Fruit fly (Drosophila melanogaster) whole organism, embryonic: ENCODE measurements around the gene CG18180.

ENCODE experiments used
- Bteb2 ChIP-seq: fragments of 200-800 bp; sonication (Bioruptor generic); optimal IDR thresholded peaks from 2 replicates; lab custom pipeline; 2016; ENCODE audit warnings: missing biosample characterization, missing genetic modification characterization
- CG10267 ChIP-seq: fragments of 200-800 bp; sonication (Bioruptor generic); optimal IDR thresholded peaks from 2 replicates; lab custom pipeline; 2018; ENCODE audit warnings: missing biosample characterization, mild to moderate bottlenecking, missing genetic modification characterization, moderate library complexity
- CG10654 ChIP-seq: fragments of 200-800 bp; sonication (Bioruptor generic); optimal IDR thresholded peaks from 2 replicates; lab custom pipeline; 2016; ENCODE audit warnings: missing biosample characterization, missing genetic modification characterization
- CG11723 ChIP-seq: fragments of 200-800 bp; sonication (Bioruptor generic); optimal IDR thresholded peaks from 2 replicates; lab custom pipeline; 2017; ENCODE audit warnings: missing biosample characterization, mild to moderate bottlenecking, missing genetic modification characterization
- CG12155 ChIP-seq: fragments of 200-800 bp; sonication (Bioruptor generic); optimal IDR thresholded peaks from 3 replicates; lab custom pipeline; 2016; ENCODE audit warnings: missing biosample characterization, missing genetic modification characterization
- CG12219 ChIP-seq: fragments of 200-800 bp; sonication (Bioruptor generic); optimal IDR thresholded peaks from 3 replicates; lab custom pipeline; 2018; ENCODE audit warnings: missing biosample characterization, mild to moderate bottlenecking, missing genetic modification characterization
- CG13775 ChIP-seq: fragments of 200-800 bp; sonication (Bioruptor generic); optimal IDR thresholded peaks from 3 replicates; lab custom pipeline; 2017; ENCODE audit warnings: missing biosample characterization, mild to moderate bottlenecking, missing genetic modification characterization
- CG17186 ChIP-seq: fragments of 200-800 bp; sonication (Bioruptor generic); optimal IDR thresholded peaks from 3 replicates; lab custom pipeline; 2017; ENCODE audit warnings: missing biosample characterization, missing genetic modification reagents, missing genetic modification characterization
- CG17802 ChIP-seq: fragments of 200-800 bp; sonication (Bioruptor generic); optimal IDR thresholded peaks from 2 replicates; lab custom pipeline; 2018; ENCODE audit warnings: missing biosample characterization, mild to moderate bottlenecking, missing genetic modification characterization, moderate library complexity
- CG18262 ChIP-seq: fragments of 200-800 bp; optimal IDR thresholded peaks from 3 replicates; lab custom pipeline; 2019; ENCODE audit warnings: missing biosample characterization, mild to moderate bottlenecking, missing genetic modification characterization, moderate library complexity
- CG1832 ChIP-seq: fragments of 200-800 bp; sonication (Bioruptor generic); optimal IDR thresholded peaks from 2 replicates; lab custom pipeline; 2017; ENCODE audit warnings: missing biosample characterization, mild to moderate bottlenecking, missing genetic modification characterization, inconsistent platforms
- CG18476 ChIP-seq: fragments of 200-800 bp; sonication (Bioruptor generic); optimal IDR thresholded peaks from 2 replicates; lab custom pipeline; 2016; ENCODE audit warnings: missing biosample characterization, mild to moderate bottlenecking, missing genetic modification characterization
- CG18599 ChIP-seq: fragments of 200-800 bp; sonication (Bioruptor generic); optimal IDR thresholded peaks from 3 replicates; lab custom pipeline; 2017; ENCODE audit warnings: missing biosample characterization, missing genetic modification characterization, mild to moderate bottlenecking, moderate library complexity, missing genetic modification reagents
- CG3163 ChIP-seq: fragments of 200-800 bp; sonication (Bioruptor generic); optimal IDR thresholded peaks from 3 replicates; lab custom pipeline; 2016; ENCODE audit warnings: missing biosample characterization, missing genetic modification characterization
- CG3407 ChIP-seq: fragments of 200-800 bp; sonication (Bioruptor generic); optimal IDR thresholded peaks from 2 replicates; lab custom pipeline; 2018; ENCODE audit warnings: missing biosample characterization, mild to moderate bottlenecking, missing genetic modification characterization
- CG6254 ChIP-seq: fragments of 200-800 bp; sonication (Bioruptor generic); optimal IDR thresholded peaks from 3 replicates; lab custom pipeline; 2017; ENCODE audit warnings: mild to moderate bottlenecking, missing biosample characterization, missing genetic modification reagents, missing genetic modification characterization
- CG6654 ChIP-seq: fragments of 200-800 bp; sonication (Bioruptor generic); optimal IDR thresholded peaks from 2 replicates; lab custom pipeline; 2017; ENCODE audit warnings: missing biosample characterization, mild to moderate bottlenecking, missing genetic modification characterization
- CG8478 ChIP-seq: fragments of >200 bp; optimal IDR thresholded peaks from 2 replicates; lab custom pipeline; 2018
- Dip2 ChIP-seq: fragments of 200-800 bp; sonication (Bioruptor generic); IDR thresholded peaks from 2 replicates; pipeline ENCODE4 v1.3.6; 2022; ENCODE audit warnings: missing biosample characterization, missing genetic modification characterization
- Dp ChIP-seq: fragments of 200-800 bp; sonication (Bioruptor generic); optimal IDR thresholded peaks from 2 replicates; lab custom pipeline; 2018; ENCODE audit warnings: missing biosample characterization, mild to moderate bottlenecking, missing genetic modification characterization, moderate library complexity
- Ets65A ChIP-seq: fragments of 200-800 bp; sonication (Bioruptor generic); peaks from one replicate; lab custom pipeline; 2016; ENCODE audit warnings: missing biosample characterization, missing genetic modification characterization
- Gsc ChIP-seq: fragments of 200-800 bp; sonication (Bioruptor generic); IDR thresholded peaks from 2 replicates; pipeline ENCODE4 v1.3.6; 2022; ENCODE audit warnings: missing biosample characterization, missing genetic modification characterization
- HLH4C ChIP-seq: fragments of 200-800 bp; sonication (Bioruptor generic); IDR thresholded peaks from 3 replicates; pipeline ENCODE4 v1.3.6; 2022; ENCODE audit warnings: missing biosample characterization, missing genetic modification characterization; ENCODE audit not compliant: partially characterized antibody
- Lim3 ChIP-seq: fragments of 200-800 bp; sonication (Bioruptor generic); IDR thresholded peaks from 2 replicates; pipeline ENCODE4 v1.3.6; 2022; ENCODE audit warnings: missing biosample characterization, missing genetic modification characterization
- MTF-1 ChIP-seq: fragments of 200-800 bp; sonication (Bioruptor generic); optimal IDR thresholded peaks from 2 replicates; lab custom pipeline; 2018; ENCODE audit warnings: missing biosample characterization, mild to moderate bottlenecking, missing genetic modification characterization, borderline replicate concordance
- Nf-YA ChIP-seq: fragments of 200-800 bp; sonication (Bioruptor generic); IDR thresholded peaks from 2 replicates; pipeline ENCODE4 v1.3.6; 2022; ENCODE audit warnings: missing biosample characterization, missing genetic modification characterization
- Rfx ChIP-seq: fragments of 200-800 bp; sonication (Bioruptor generic); IDR thresholded peaks from 2 replicates; pipeline ENCODE4 v1.3.6; 2022; ENCODE audit warnings: missing biosample characterization, missing genetic modification characterization
- Tbp ChIP-seq: fragments of >200 bp; optimal IDR thresholded peaks from 2 replicates; lab custom pipeline; 2018; ENCODE audit warnings: missing biosample characterization, missing genetic modification characterization
- Vsx1 ChIP-seq: fragments of 200-800 bp; sonication (Bioruptor generic); optimal IDR thresholded peaks from 2 replicates; lab custom pipeline; 2017; ENCODE audit warnings: missing biosample characterization, mild to moderate bottlenecking, missing genetic modification characterization, missing genetic modification reagents
- Xrp1 ChIP-seq: fragments of 200-800 bp; sonication (Bioruptor generic); IDR thresholded peaks from 2 replicates; pipeline ENCODE4 v1.3.6; 2022; ENCODE audit warnings: missing biosample characterization, missing genetic modification characterization
- al ChIP-seq: fragments of 200-800 bp; sonication (Bioruptor generic); IDR thresholded peaks from 2 replicates; pipeline ENCODE4 v1.3.6; 2022; ENCODE audit warnings: missing biosample characterization, missing genetic modification characterization
- ap ChIP-seq: fragments of 200-800 bp; sonication (Bioruptor generic); IDR thresholded peaks from 2 replicates; pipeline ENCODE4 v1.3.6; 2022; ENCODE audit warnings: missing biosample characterization, missing genetic modification characterization
- bab2 ChIP-seq: fragments of 200-800 bp; sonication (Bioruptor generic); optimal IDR thresholded peaks from 2 replicates; lab custom pipeline; 2016; ENCODE audit warnings: missing biosample characterization, missing genetic modification characterization
- btn ChIP-seq: fragments of 200-800 bp; sonication (Bioruptor generic); optimal IDR thresholded peaks from 2 replicates; lab custom pipeline; 2016; ENCODE audit warnings: missing biosample characterization, missing genetic modification characterization
- cato ChIP-seq: fragments of 200-800 bp; sonication (Bioruptor generic); optimal IDR thresholded peaks from 2 replicates; lab custom pipeline; 2016; ENCODE audit warnings: missing biosample characterization, missing genetic modification characterization, borderline replicate concordance
- crp ChIP-seq, 2 experiments: fragments of 200-800 bp; sonication (Bioruptor generic); optimal IDR thresholded peaks; 2 replicates in 1 of 2; 3 replicates in 1 of 2; lab custom pipeline; 2017; ENCODE audit warnings: missing biosample characterization in 2 of 2, missing genetic modification characterization in 2 of 2, mild to moderate bottlenecking in 1 of 2, moderate library complexity in 1 of 2
- cwo ChIP-seq: fragments of 200-800 bp; sonication (Bioruptor generic); optimal IDR thresholded peaks from 3 replicates; lab custom pipeline; 2017; ENCODE audit warnings: missing biosample characterization, missing genetic modification characterization, mild to moderate bottlenecking, moderate library complexity, missing genetic modification reagents
- disco-r ChIP-seq: fragments of 200-800 bp; sonication (Bioruptor generic); optimal IDR thresholded peaks from 2 replicates; lab custom pipeline; 2016; ENCODE audit warnings: missing biosample characterization, missing genetic modification characterization
- en ChIP-seq: fragments of 200-800 bp; sonication (Bioruptor generic); optimal IDR thresholded peaks from 2 replicates; lab custom pipeline; 2016; ENCODE audit warnings: missing biosample characterization, missing genetic modification characterization
- grau ChIP-seq: fragments of 200-800 bp; optimal IDR thresholded peaks from 3 replicates; lab custom pipeline; 2019; ENCODE audit warnings: missing biosample characterization, mild to moderate bottlenecking, missing genetic modification characterization, moderate library complexity
- gsb ChIP-seq: fragments of 200-800 bp; sonication (Bioruptor generic); IDR thresholded peaks from 2 replicates; pipeline ENCODE4 v1.3.6; 2022; ENCODE audit warnings: missing biosample characterization, missing genetic modification characterization
- gsb-n ChIP-seq: fragments of 200-800 bp; sonication (Bioruptor generic); optimal IDR thresholded peaks from 3 replicates; lab custom pipeline; 2018; ENCODE audit warnings: missing biosample characterization, mild to moderate bottlenecking, missing genetic modification characterization
- hbn ChIP-seq: fragments of 200-800 bp; sonication (Bioruptor generic); IDR thresholded peaks from 2 replicates; pipeline ENCODE4 v1.3.6; 2022; ENCODE audit warnings: missing biosample characterization, missing genetic modification characterization; ENCODE audit not compliant: partially characterized antibody
- lbe ChIP-seq: fragments of 200-800 bp; sonication (Bioruptor generic); optimal IDR thresholded peaks from 2 replicates; lab custom pipeline; 2016; ENCODE audit warnings: missing biosample characterization, mild to moderate bottlenecking, missing genetic modification characterization
- onecut ChIP-seq: fragments of 200-800 bp; sonication (Bioruptor generic); IDR thresholded peaks from 2 replicates; pipeline ENCODE4 v1.3.6; 2022; ENCODE audit warnings: missing biosample characterization, missing genetic modification characterization
- p53 ChIP-seq: fragments of 200-800 bp; sonication (Bioruptor generic); optimal IDR thresholded peaks from 2 replicates; lab custom pipeline; 2016; ENCODE audit warnings: missing biosample characterization, missing genetic modification characterization
- row ChIP-seq: fragments of 200-800 bp; sonication (Bioruptor generic); IDR thresholded peaks from 3 replicates; pipeline ENCODE4 v1.3.6; 2022; ENCODE audit warnings: missing biosample characterization, missing genetic modification characterization
- tap ChIP-seq: fragments of 200-800 bp; optimal IDR thresholded peaks from 3 replicates; lab custom pipeline; 2019; ENCODE audit warnings: missing biosample characterization, mild to moderate bottlenecking, missing genetic modification characterization, moderate library complexity
- tin ChIP-seq: fragments of 200-800 bp; sonication (Bioruptor generic); optimal IDR thresholded peaks from 3 replicates; lab custom pipeline; 2016; ENCODE audit warnings: missing biosample characterization, missing genetic modification characterization
- tll ChIP-seq, 2 experiments: fragments of 200-800 bp in 1 of 2; fragments of >200 bp in 1 of 2; sonication (Bioruptor generic) in 1 of 2; optimal IDR thresholded peaks; 2 replicates each; lab custom pipeline; 2017 to 2019; ENCODE audit warnings: missing biosample characterization in 2 of 2, missing genetic modification characterization in 2 of 2, mild to moderate bottlenecking in 1 of 2, moderate library complexity in 1 of 2
- trh ChIP-seq: fragments of 200-800 bp; sonication (Bioruptor generic); optimal IDR thresholded peaks from 2 replicates; lab custom pipeline; 2016; ENCODE audit warnings: missing biosample characterization, missing genetic modification characterization

Gene CG18180

dm6 chr3L:9678007-9678497, 37.2 kb downstream of the CG18180 start (continued):
- TF ChIP-seq CG10267 (tag; lab: Kevin White, UChicago) (no peak), CG17186 (GFP tag; lab: Kevin White, UChicago) (no peak), Gsc (no peak), CG18599 (GFP tag; lab: Kevin White, UChicago) (no peak), al (GFP tag; lab: Robert Waterston, UW) (no peak), HLH4C (no peak), CG13775 (GFP tag; lab: Kevin White, UChicago) (no peak), tll (GFP tag; optimal IDR thresholded peaks at IDR 0.05; lab: Kevin White, UChicago) (peak in 1 of 2 experiments; percentile 42), row (GFP tag; lab: Robert Waterston, UW) (peak; percentile 43; the same call in 1 of the 3 replicates), CG12219 (no peak), bab2 (no peak), trh (no peak), ap (GFP tag; lab: Robert Waterston, UW) (no peak), btn (GFP tag; lab: Kevin White, UChicago) (no peak), cato (GFP tag; lab: Kevin White, UChicago) (no peak), Bteb2 (GFP tag; lab: Kevin White, UChicago) (no peak), CG3407 (peak; percentile 0), Lim3 (GFP tag; lab: Robert Waterston, UW) (no peak), CG17802 (no peak), CG18476 (no peak), Vsx1 (GFP tag; lab: Kevin White, UChicago) (peak; percentile 50), grau (tag; lab: Kevin White, UChicago) (peak; percentile 85), Xrp1 (GFP tag; lab: Robert Waterston, UW) (peak; percentile 33; the same call in 1 of the 2 replicates), disco-r (GFP tag; lab: Kevin White, UChicago) (no peak), lbe (GFP tag; lab: Kevin White, UChicago) (no peak), Rfx (GFP tag; lab: Robert Waterston, UW) (no peak), CG18262 (tag; lab: Kevin White, UChicago) (peak; percentile 35), p53 (GFP tag; lab: Kevin White, UChicago) (no peak), CG8478 (no peak), tap (tag; lab: Kevin White, UChicago) (peak; percentile 2), en (GFP tag; lab: Kevin White, UChicago) (no peak), onecut (GFP tag; lab: Robert Waterston, UW) (no peak), gsb (GFP tag; lab: Robert Waterston, UW) (no peak), CG12155 (GFP tag; lab: Kevin White, UChicago) (no peak), Dip2 (GFP tag; lab: Robert Waterston, UW) (no peak), MTF-1 (GFP tag; lab: Kevin White, UChicago) (no peak), CG3163 (GFP tag; lab: Kevin White, UChicago) (peak; percentile 17), CG11723 (GFP tag; lab: Kevin White, UChicago) (no peak), gsb-n (tag; lab: Kevin White, UChicago) (no peak), Tbp (GFP tag; lab: Kevin White, UChicago) (no peak), Dp (no peak), CG1832 (peak; percentile 69), CG6654 (GFP tag; lab: Kevin White, UChicago) (no peak), tin (GFP tag; lab: Kevin White, UChicago) (no peak), crp (GFP tag; optimal IDR thresholded peaks at IDR 0.05; lab: Kevin White, UChicago) (no peak), Ets65A (GFP tag; lab: Kevin White, UChicago) (no peak), CG10654 (GFP tag; lab: Kevin White, UChicago) (no peak), Nf-YA (GFP tag; lab: Robert Waterston, UW) (no peak), cwo (GFP tag; lab: Kevin White, UChicago) (no peak), hbn (GFP tag; lab: Robert Waterston, UW) (no peak), CG6254 (no peak)
